Worm (Caenorhabditis elegans) whole organism, early embryonic: ENCODE data around the gene sel-1.

Experiments
- B0310.2 ChIP-seq: sonication (generic microtip); optimal IDR thresholded peaks from 2 replicates; lab custom pipeline; 2016; ENCODE audit warnings: mild to moderate bottlenecking, missing genetic modification characterization, missing compliant biosample characterization
- F13C5.2 ChIP-seq: sonication (generic microtip); optimal IDR thresholded peaks from 2 replicates; lab custom pipeline; 2017; ENCODE audit warnings: mild to moderate bottlenecking, missing genetic modification characterization, inconsistent platforms, missing compliant biosample characterization
- aly-1 ChIP-seq: sonication (generic microtip); optimal IDR thresholded peaks from 2 replicates; lab custom pipeline; 2016; ENCODE audit warnings: missing genetic modification characterization, missing compliant biosample characterization
- ama-1 ChIP-seq: fragments of 150-350 bp; optimal IDR thresholded peaks from 2 replicates; lab custom pipeline; 2014
- ceh-13 ChIP-seq: fragments of 200-800 bp; sonication (Bioruptor generic); optimal IDR thresholded peaks from 2 replicates; lab custom pipeline; 2018; ENCODE audit warnings: mild to moderate bottlenecking, missing genetic modification characterization, missing compliant biosample characterization
- ceh-36 ChIP-seq: sonication (generic microtip); optimal IDR thresholded peaks from 2 replicates; lab custom pipeline; 2016; ENCODE audit warnings: missing genetic modification characterization, inconsistent platforms, missing compliant biosample characterization
- ets-7 ChIP-seq: sonication (generic microtip); optimal IDR thresholded peaks from 2 replicates; lab custom pipeline; 2016; ENCODE audit warnings: missing genotype, missing genetic modification characterization, missing compliant biosample characterization
- flt-1 ChIP-seq: fragments of 200-800 bp; sonication (Bioruptor generic); IDR thresholded peaks from 2 replicates; pipeline ENCODE4 v1.3.6; 2022; ENCODE audit warnings: missing genetic modification characterization, missing compliant biosample characterization
- hmbx-1 ChIP-seq: sonication (generic microtip); optimal IDR thresholded peaks from 2 replicates; lab custom pipeline; 2016; ENCODE audit warnings: mild to moderate bottlenecking, missing genetic modification characterization, missing compliant biosample characterization
- hmg-4 ChIP-seq: fragments of 200-800 bp; sonication (Bioruptor generic); optimal IDR thresholded peaks from 2 replicates; lab custom pipeline; 2018; ENCODE audit warnings: mild to moderate bottlenecking, missing genetic modification characterization, missing compliant biosample characterization
- hnd-1 ChIP-seq: sonication (generic microtip); optimal IDR thresholded peaks from 2 replicates; lab custom pipeline; 2016; ENCODE audit warnings: missing genetic modification characterization, missing compliant biosample characterization
- pes-1 ChIP-seq: fragments of 200-800 bp; sonication (Bioruptor generic); IDR thresholded peaks from 2 replicates; pipeline ENCODE4 v1.3.6; 2022; ENCODE audit warnings: missing genetic modification reagents, missing genetic modification characterization, missing compliant biosample characterization
- scrt-1 ChIP-seq: fragments of 200-800 bp; sonication (Bioruptor generic); IDR thresholded peaks from 2 replicates; pipeline ENCODE4 v1.3.6; 2022; ENCODE audit warnings: missing genetic modification characterization, missing compliant biosample characterization
- sea-1 ChIP-seq: fragments of 200-800 bp; sonication (Bioruptor generic); conservative IDR thresholded peaks from 2 replicates; pipeline ENCODE4 v1.3.6; 2022; ENCODE audit warnings: missing genetic modification characterization, missing compliant biosample characterization
- tbx-11 ChIP-seq: fragments of 200-800 bp; sonication (Bioruptor generic); IDR thresholded peaks from 2 replicates; pipeline ENCODE4 v1.3.6; 2022; ENCODE audit warnings: missing genetic modification characterization, missing compliant biosample characterization
- tbx-37 ChIP-seq: fragments of 200-800 bp; sonication (Bioruptor generic); conservative IDR thresholded peaks from 2 replicates; pipeline ENCODE4 v1.3.6; 2022; ENCODE audit warnings: missing genetic modification reagents, missing genetic modification characterization, missing compliant biosample characterization
- tra-4 ChIP-seq: sonication (generic microtip); optimal IDR thresholded peaks from 2 replicates; lab custom pipeline; 2017; ENCODE audit warnings: missing genetic modification characterization, missing compliant biosample characterization

The sel-1 gene

DNA sequence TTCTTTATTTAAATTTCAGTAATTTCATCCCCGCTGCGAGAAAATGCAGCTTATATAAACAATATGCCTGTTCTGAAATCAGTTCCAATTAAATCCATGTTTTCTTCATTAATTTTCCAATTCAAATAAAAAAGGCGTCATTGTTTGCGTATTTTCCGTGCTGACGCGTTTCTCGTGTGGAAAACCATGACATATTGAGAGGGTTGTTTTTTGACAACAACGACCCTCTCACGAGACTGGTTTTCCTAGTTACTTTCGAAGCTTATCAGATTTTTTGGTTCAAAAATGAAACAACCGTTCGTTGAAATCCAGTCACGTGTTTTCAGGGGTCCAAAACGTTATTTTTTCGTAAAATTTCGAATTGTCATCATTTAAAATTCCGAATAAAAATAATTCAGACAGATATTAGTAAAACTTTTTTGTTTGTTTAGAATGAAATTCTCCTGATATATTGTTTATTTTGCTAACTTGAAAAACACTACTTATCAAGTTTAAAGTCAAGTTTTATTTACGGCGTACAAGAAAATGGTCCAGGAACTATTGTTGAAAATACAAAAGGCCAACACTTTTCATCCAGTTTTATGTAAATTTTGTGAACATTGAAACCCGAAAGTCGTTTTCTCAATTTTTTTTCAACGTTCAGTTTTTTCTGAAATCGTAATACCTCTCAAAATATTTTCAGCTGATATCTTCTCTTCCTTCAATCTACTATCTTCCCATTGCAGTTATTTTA lies 39.1 kb downstream of the sel-1 start, which contains the start of gene C14C10.5:
Gene C14C10.5 (plus strand): TSS at position 683 of the 733 bp plus-strand sequence.
- TF ChIP-seq ceh-36 (tag; lab: Kevin White, UChicago): no peak
- TF ChIP-seq aly-1: no peak
- no peak for TF ChIP-seq flt-1

DNA sequence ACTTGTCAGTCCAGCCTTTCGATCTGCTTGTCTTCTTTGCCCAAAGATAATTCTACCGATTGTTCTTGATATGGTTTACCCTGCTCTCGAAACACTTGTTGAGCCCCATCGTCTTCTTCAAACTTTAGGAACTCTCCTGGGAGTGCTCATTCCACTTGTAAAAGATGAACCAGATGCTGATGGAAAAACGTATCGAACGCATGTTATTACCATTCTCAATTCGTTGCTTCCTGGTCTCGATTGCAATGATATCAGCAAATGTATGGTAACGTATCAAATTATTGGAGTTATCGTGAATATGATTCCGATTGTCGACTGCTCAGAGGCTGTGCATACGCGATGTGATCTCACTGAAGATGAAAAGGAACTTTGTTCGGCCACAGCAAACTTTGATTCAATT lies 41.3 kb downstream of the sel-1 start:
- TF ChIP-seq tbx-11 (GFP tag; lab: Robert Waterston, UW) (no peak), tra-4 (no peak), sea-1 (GFP tag; lab: Robert Waterston, UW) (no peak), ceh-36 (tag; lab: Kevin White, UChicago) (no peak), flt-1 (no peak), tbx-37 (no peak), hmbx-1 (no peak)

DNA sequence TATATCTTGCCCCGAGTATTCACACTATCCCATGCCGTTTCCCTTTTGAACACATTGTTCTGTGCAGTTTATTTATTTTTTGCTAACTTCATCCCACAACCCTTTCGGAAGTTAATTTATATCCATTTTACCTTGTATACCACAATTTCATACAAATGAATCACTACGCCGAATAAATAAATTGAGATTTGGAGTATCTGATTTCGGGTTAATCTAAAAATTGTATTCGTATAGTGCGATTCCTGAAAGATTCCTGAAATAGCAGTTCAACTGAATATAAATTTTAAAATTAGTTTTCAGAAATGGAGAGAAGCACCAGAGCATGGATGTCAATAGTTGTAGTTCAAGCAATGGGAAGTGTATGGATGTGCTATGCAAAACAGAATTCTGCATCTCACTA lies 46.6 kb downstream of the sel-1 start, which contains the start of gene erg-28:
Gene erg-28 (plus strand): TSS at position 301 of the 400 bp plus-strand sequence.
- TF ChIP-seq tra-4 (no peak), aly-1 (no peak), tbx-37 (no peak), ama-1 (lab: Kevin White, UChicago) (no peak), sea-1 (GFP tag; lab: Robert Waterston, UW) (no peak), hmg-4 (no peak), tbx-11 (GFP tag; lab: Robert Waterston, UW) (no peak), flt-1 (no peak), ets-7 (tag; lab: Kevin White, UChicago) (no peak), ceh-13 (no peak), pes-1 (GFP tag; lab: Robert Waterston, UW) (no peak)

- no peak for TF ChIP-seq B0310.2
- no peak for TF ChIP-seq ceh-36 (tag; lab: Kevin White, UChicago)
- no peak for TF ChIP-seq aly-1
- TF ChIP-seq F13C5.2 (tag; lab: Kevin White, UChicago): no peak
- TF ChIP-seq tra-4: no peak
- TF ChIP-seq ets-7 (tag; lab: Kevin White, UChicago): no peak
- no peak for TF ChIP-seq hmg-4
- no peak for TF ChIP-seq hmbx-1
- TF ChIP-seq scrt-1 (GFP tag; lab: Robert Waterston, UW): no peak
- no peak for TF ChIP-seq ceh-13
- TF ChIP-seq flt-1: no peak
- no peak for TF ChIP-seq ama-1 (lab: Kevin White, UChicago)
- no peak for TF ChIP-seq hnd-1 (tag; lab: Kevin White, UChicago)
Observed at ce11 chrV:12608857-12609256, 48.3 kb downstream of the sel-1 start, which contains the start of gene ZC116.5. ZC116.5 (minus strand) TSS chrV:12608957.

ce11 chrV:12609526-12609925 lies 49.0 kb downstream of the sel-1 start, which contains the start of gene ZC116.1:
ZC116.1 (plus strand) TSS chrV:12609826.
- TF ChIP-seq ets-7 (tag; lab: Kevin White, UChicago): no peak
- TF ChIP-seq ama-1 (lab: Kevin White, UChicago): no peak
- no peak for TF ChIP-seq tbx-11 (GFP tag; lab: Robert Waterston, UW)
- TF ChIP-seq ceh-36 (tag; lab: Kevin White, UChicago): no peak
- no peak for TF ChIP-seq tra-4
- TF ChIP-seq ceh-13: no peak
- no peak for TF ChIP-seq hmg-4
- no peak for TF ChIP-seq hmbx-1
- no peak for TF ChIP-seq flt-1
- no peak for TF ChIP-seq tbx-37
- TF ChIP-seq scrt-1 (GFP tag; lab: Robert Waterston, UW): no peak
- no peak for TF ChIP-seq B0310.2
- no peak for TF ChIP-seq aly-1
- TF ChIP-seq hnd-1 (tag; lab: Kevin White, UChicago): no peak
- TF ChIP-seq sea-1 (GFP tag; lab: Robert Waterston, UW): no peak
- no peak for TF ChIP-seq F13C5.2 (tag; lab: Kevin White, UChicago)

- TF ChIP-seq aly-1 (no peak), ceh-13 (no peak), ceh-36 (tag; lab: Kevin White, UChicago) (no peak), flt-1 (no peak), hmbx-1 (no peak), hnd-1 (tag; lab: Kevin White, UChicago) (no peak), sea-1 (GFP tag; lab: Robert Waterston, UW) (no peak), tbx-11 (GFP tag; lab: Robert Waterston, UW) (no peak), pes-1 (GFP tag; lab: Robert Waterston, UW) (no peak), ets-7 (tag; lab: Kevin White, UChicago) (no peak), scrt-1 (GFP tag; lab: Robert Waterston, UW) (no peak), tbx-37 (no peak), B0310.2 (no peak), hmg-4 (no peak), F13C5.2 (tag; lab: Kevin White, UChicago) (no peak), tra-4 (no peak), ama-1 (lab: Kevin White, UChicago) (no peak)
Observed at ce11 chrV:12611029-12611428, 50.5 kb downstream of the sel-1 start, which contains the start of gene cubn-1. cubn-1 (plus strand) TSS chrV:12611329.

ce11 chrV:12612118-12612517 lies 51.6 kb downstream of the sel-1 start, which contains the start of gene cyc-2.2:
cyc-2.2 (minus strand) TSS chrV:12612218.
- TF ChIP-seq tra-4 (no peak), hmbx-1 (no peak), B0310.2 (no peak), hnd-1 (tag; lab: Kevin White, UChicago) (no peak)
